Fruit fly (Drosophila melanogaster) whole organism, embryonic: Measurements from ENCODE around the gene CG16734.
A peak's percentile ranks its signal among the peaks of the same experiment; 100 is the strongest.

Experiments used
- Aef1 ChIP-seq: fragments of 200-800 bp; sonication (Bioruptor generic); IDR thresholded peaks from 3 replicates; pipeline ENCODE4 v1.3.6; 2022; ENCODE audit warnings: missing biosample characterization, missing genetic modification characterization
- Bgb ChIP-seq: fragments of 200-800 bp; sonication (Bioruptor generic); IDR thresholded peaks from 2 replicates; pipeline ENCODE4 v1.3.6; 2022; ENCODE audit warnings: missing biosample characterization, missing genetic modification characterization; ENCODE audit not compliant: partially characterized antibody
- CG14441 ChIP-seq: fragments of 200-800 bp; sonication (Bioruptor generic); IDR thresholded peaks from 2 replicates; pipeline ENCODE4 v1.3.6; 2022; ENCODE audit warnings: missing biosample characterization, missing genetic modification characterization
- usp ChIP-seq: fragments of >200 bp; optimal IDR thresholded peaks from 2 replicates; lab custom pipeline; 2017; ENCODE audit warnings: missing biosample characterization, missing genetic modification characterization

dm6 chr3R:9266765-9267164 lies 11.9 kb downstream of the CG16734 start, which contains the start of the genes TrpRS and Vps16A:
- peak; percentile 99 for TF ChIP-seq Bgb (GFP tag; lab: Robert Waterston, UW)
- TF ChIP-seq CG14441 (GFP tag; lab: Robert Waterston, UW), result no peak
- TF ChIP-seq Aef1 (GFP tag; lab: Robert Waterston, UW), result no peak
- no peak for TF ChIP-seq usp (GFP tag; lab: Kevin White, UChicago)
